Fruit fly (Drosophila melanogaster) whole organism, embryonic: ENCODE data around the gene CG32023.

Experiments used
- CG10321 ChIP-seq: fragments of 200-800 bp; sonication (Bioruptor generic); IDR thresholded peaks from 2 replicates; pipeline ENCODE4 v1.3.6; 2022; ENCODE audit warnings: missing biosample characterization, missing genetic modification characterization
- CG10565 ChIP-seq: fragments of 200-800 bp; sonication (Bioruptor generic); optimal IDR thresholded peaks from 3 replicates; lab custom pipeline; 2016; ENCODE audit warnings: missing biosample characterization, mild to moderate bottlenecking, missing genetic modification characterization
- CG10979 ChIP-seq: fragments of 200-800 bp; sonication (Bioruptor generic); optimal IDR thresholded peaks from 2 replicates; lab custom pipeline; 2018; ENCODE audit warnings: missing biosample characterization, mild to moderate bottlenecking, missing genetic modification characterization, moderate library complexity
- CG11456 ChIP-seq: fragments of 200-800 bp; sonication (Bioruptor generic); IDR thresholded peaks from 3 replicates; pipeline ENCODE4 v1.3.6; 2022; ENCODE audit warnings: missing biosample characterization, missing genetic modification characterization
- CG12155 ChIP-seq: fragments of 200-800 bp; sonication (Bioruptor generic); optimal IDR thresholded peaks from 3 replicates; lab custom pipeline; 2016; ENCODE audit warnings: missing biosample characterization, missing genetic modification characterization
- CG14014 ChIP-seq: fragments of 200-800 bp; sonication (Bioruptor generic); IDR thresholded peaks from 2 replicates; pipeline ENCODE4 v1.3.6; 2022; ENCODE audit warnings: missing biosample characterization, missing genetic modification characterization
- CG14667 ChIP-seq: fragments of 200-800 bp; sonication (Bioruptor generic); IDR thresholded peaks from 2 replicates; pipeline ENCODE4 v1.3.6; 2022; ENCODE audit warnings: missing biosample characterization, missing genetic modification characterization
- CG15696 ChIP-seq: fragments of 200-800 bp; sonication (Bioruptor generic); optimal IDR thresholded peaks from 2 replicates; lab custom pipeline; 2019; ENCODE audit warnings: missing biosample characterization, mild to moderate bottlenecking, missing genetic modification characterization, moderate library complexity
- CG42726 ChIP-seq: fragments of 200-800 bp; sonication (Bioruptor generic); IDR thresholded peaks from 2 replicates; pipeline ENCODE4 v1.3.6; 2022; ENCODE audit warnings: missing biosample characterization, missing genetic modification characterization; ENCODE audit not compliant: partially characterized antibody
- CG4328 ChIP-seq: fragments of 200-800 bp; sonication (Bioruptor generic); optimal IDR thresholded peaks from 3 replicates; lab custom pipeline; 2017; ENCODE audit warnings: missing biosample characterization, missing genetic modification reagents, missing genetic modification characterization
- CG43689 ChIP-seq: fragments of 200-800 bp; sonication (Bioruptor generic); IDR thresholded peaks from 2 replicates; pipeline ENCODE4 v1.3.6; 2022; ENCODE audit warnings: missing biosample characterization, missing genetic modification characterization
- CG4424 ChIP-seq: fragments of 200-800 bp; sonication (Bioruptor generic); optimal IDR thresholded peaks from 3 replicates; lab custom pipeline; 2016; ENCODE audit warnings: missing biosample characterization, missing genetic modification characterization
- CG4707 ChIP-seq: fragments of 200-800 bp; sonication (Bioruptor generic); optimal IDR thresholded peaks from 2 replicates; lab custom pipeline; 2018; ENCODE audit warnings: missing biosample characterization, mild to moderate bottlenecking, missing genetic modification characterization, moderate library complexity
- CG5180 ChIP-seq: fragments of 200-800 bp; sonication (Bioruptor generic); optimal IDR thresholded peaks from 3 replicates; lab custom pipeline; 2017; ENCODE audit warnings: missing biosample characterization, missing genetic modification characterization, mild to moderate bottlenecking, moderate library complexity, missing genetic modification reagents
- CG5245 ChIP-seq: fragments of 200-800 bp; sonication (Bioruptor generic); optimal IDR thresholded peaks from 3 replicates; lab custom pipeline; 2016; ENCODE audit warnings: missing biosample characterization, missing genetic modification characterization
- CG6175 ChIP-seq: fragments of 200-800 bp; sonication (Bioruptor generic); IDR thresholded peaks from 3 replicates; pipeline ENCODE4 v1.3.6; 2022; ENCODE audit warnings: missing biosample characterization, missing genetic modification characterization
- CG6813 ChIP-seq: fragments of 200-800 bp; sonication (Bioruptor generic); optimal IDR thresholded peaks from 2 replicates; lab custom pipeline; 2017; ENCODE audit warnings: missing biosample characterization, missing genetic modification characterization, mild to moderate bottlenecking, moderate library complexity, missing genetic modification reagents
- CG8089 ChIP-seq: fragments of 200-800 bp; sonication (Bioruptor generic); optimal IDR thresholded peaks from 3 replicates; lab custom pipeline; 2016; ENCODE audit warnings: missing biosample characterization, missing genetic modification characterization
- Drgx ChIP-seq: fragments of 200-800 bp; sonication (Bioruptor generic); IDR thresholded peaks from 2 replicates; pipeline ENCODE4 v1.3.6; 2022; ENCODE audit warnings: missing biosample characterization, missing genetic modification characterization
- Fer1 ChIP-seq: fragments of 200-800 bp; sonication (Bioruptor generic); optimal IDR thresholded peaks from 2 replicates; lab custom pipeline; 2017; ENCODE audit warnings: missing biosample characterization, mild to moderate bottlenecking, missing genetic modification characterization
- Gsc ChIP-seq: fragments of 200-800 bp; sonication (Bioruptor generic); IDR thresholded peaks from 2 replicates; pipeline ENCODE4 v1.3.6; 2022; ENCODE audit warnings: missing biosample characterization, missing genetic modification characterization
- H15 ChIP-seq: fragments of 200-800 bp; sonication (Bioruptor generic); IDR thresholded peaks from 3 replicates; pipeline ENCODE4 v1.3.6; 2022; ENCODE audit warnings: missing biosample characterization, missing genetic modification characterization
- HmgZ ChIP-seq: fragments of 200-800 bp; sonication (Bioruptor generic); optimal IDR thresholded peaks from 2 replicates; lab custom pipeline; 2018; ENCODE audit warnings: missing biosample characterization, mild to moderate bottlenecking, missing genetic modification characterization
- Hmr ChIP-seq: fragments of 200-800 bp; sonication (Bioruptor generic); optimal IDR thresholded peaks from 3 replicates; lab custom pipeline; 2017; ENCODE audit warnings: mild to moderate bottlenecking, missing biosample characterization, missing genetic modification reagents, missing genetic modification characterization
- Hr3 ChIP-seq: fragments of 200-800 bp; sonication (Bioruptor generic); optimal IDR thresholded peaks from 3 replicates; lab custom pipeline; 2016; ENCODE audit warnings: missing biosample characterization, missing genetic modification characterization
- NfI ChIP-seq: fragments of 200-800 bp; sonication (Bioruptor generic); optimal IDR thresholded peaks from 3 replicates; lab custom pipeline; 2018; ENCODE audit warnings: missing biosample characterization, mild to moderate bottlenecking, missing genetic modification characterization, moderate library complexity
- Scr ChIP-seq: fragments of 200-800 bp; sonication (Bioruptor generic); IDR thresholded peaks from 2 replicates; pipeline ENCODE4 v1.3.6; 2022; ENCODE audit warnings: missing biosample characterization, missing genetic modification characterization; ENCODE audit not compliant: partially characterized antibody
- al ChIP-seq: fragments of 200-800 bp; sonication (Bioruptor generic); IDR thresholded peaks from 2 replicates; pipeline ENCODE4 v1.3.6; 2022; ENCODE audit warnings: missing biosample characterization, missing genetic modification characterization
- ato ChIP-seq: fragments of 200-800 bp; sonication (Bioruptor generic); IDR thresholded peaks from 2 replicates; pipeline ENCODE4 v1.3.6; 2022; ENCODE audit warnings: missing biosample characterization, missing genetic modification characterization; ENCODE audit not compliant: partially characterized antibody
- btn ChIP-seq: fragments of 200-800 bp; sonication (Bioruptor generic); optimal IDR thresholded peaks from 2 replicates; lab custom pipeline; 2016; ENCODE audit warnings: missing biosample characterization, missing genetic modification characterization
- chm ChIP-seq: fragments of 200-800 bp; sonication (Bioruptor generic); IDR thresholded peaks from 2 replicates; pipeline ENCODE4 v1.3.6; 2022; ENCODE audit warnings: missing biosample characterization, missing genetic modification characterization
- fd102C ChIP-seq: fragments of 200-800 bp; sonication (Bioruptor generic); optimal IDR thresholded peaks from 2 replicates; lab custom pipeline; 2018; ENCODE audit warnings: missing biosample characterization, mild to moderate bottlenecking, missing genetic modification characterization, moderate library complexity
- gem ChIP-seq: fragments of 200-800 bp; sonication (Bioruptor generic); optimal IDR thresholded peaks from 2 replicates; lab custom pipeline; 2019; ENCODE audit warnings: missing biosample characterization, mild to moderate bottlenecking, missing genetic modification characterization, moderate library complexity
- gt ChIP-seq: fragments of 200-800 bp; sonication (Bioruptor generic); IDR thresholded peaks from 2 replicates; pipeline ENCODE4 v1.3.6; 2022; ENCODE audit warnings: missing biosample characterization, missing genetic modification characterization
- lilli ChIP-seq: fragments of 200-800 bp; sonication (Bioruptor generic); optimal IDR thresholded peaks from 3 replicates; lab custom pipeline; 2016; ENCODE audit warnings: missing biosample characterization, missing genetic modification characterization
- lov ChIP-seq, 2 experiments: fragments of 200-800 bp in 1 of 2; fragments of >200 bp in 1 of 2; sonication (Bioruptor generic) in 1 of 2; IDR thresholded peaks in 1 of 2; optimal IDR thresholded peaks in 1 of 2; 2 replicates in 1 of 2; 3 replicates in 1 of 2; pipeline versions ENCODE4 v1.3.6 to Lab custom; 2017 to 2022; ENCODE audit warnings: missing biosample characterization in 1 of 2, missing genetic modification characterization in 1 of 2
- mam ChIP-seq: fragments of 200-800 bp; sonication (Bioruptor generic); optimal IDR thresholded peaks from 3 replicates; lab custom pipeline; 2016; ENCODE audit warnings: missing biosample characterization, missing genetic modification characterization
- nau ChIP-seq: fragments of 200-800 bp; sonication (Bioruptor generic); optimal IDR thresholded peaks from 3 replicates; lab custom pipeline; 2017; ENCODE audit warnings: missing biosample characterization, mild to moderate bottlenecking, missing genetic modification characterization, missing genetic modification reagents
- org-1 ChIP-seq: fragments of 200-800 bp; sonication (Bioruptor generic); optimal IDR thresholded peaks from 2 replicates; lab custom pipeline; 2017; ENCODE audit warnings: missing biosample characterization, missing genetic modification characterization
- phol ChIP-seq: fragments of 200-800 bp; sonication (Bioruptor generic); optimal IDR thresholded peaks from 3 replicates; lab custom pipeline; 2018; ENCODE audit warnings: missing biosample characterization, mild to moderate bottlenecking, missing genetic modification characterization, moderate library complexity
- pum ChIP-seq: fragments of 200-800 bp; sonication (Bioruptor generic); optimal IDR thresholded peaks from 2 replicates; lab custom pipeline; 2016; ENCODE audit warnings: missing biosample characterization, missing genetic modification characterization
- row ChIP-seq: fragments of 200-800 bp; sonication (Bioruptor generic); IDR thresholded peaks from 3 replicates; pipeline ENCODE4 v1.3.6; 2022; ENCODE audit warnings: missing biosample characterization, missing genetic modification characterization
- run ChIP-seq: fragments of 200-800 bp; sonication (Bioruptor generic); optimal IDR thresholded peaks from 3 replicates; lab custom pipeline; 2018; ENCODE audit warnings: missing biosample characterization, mild to moderate bottlenecking, missing genetic modification characterization
- seq ChIP-seq: fragments of 200-800 bp; sonication (Bioruptor generic); IDR thresholded peaks from 2 replicates; pipeline ENCODE4 v1.3.6; 2022; ENCODE audit warnings: missing biosample characterization, missing genetic modification characterization
- sob ChIP-seq: fragments of 200-800 bp; sonication (Bioruptor generic); IDR thresholded peaks from 2 replicates; pipeline ENCODE4 v1.3.6; 2022; ENCODE audit warnings: missing biosample characterization, missing genetic modification characterization
- tll ChIP-seq, 2 experiments: fragments of 200-800 bp in 1 of 2; fragments of >200 bp in 1 of 2; sonication (Bioruptor generic) in 1 of 2; optimal IDR thresholded peaks; 2 replicates each; lab custom pipeline; 2017 to 2019; ENCODE audit warnings: missing biosample characterization in 2 of 2, missing genetic modification characterization in 2 of 2, mild to moderate bottlenecking in 1 of 2, moderate library complexity in 1 of 2
- z ChIP-seq: fragments of 200-800 bp; sonication (Bioruptor generic); IDR thresholded peaks from 3 replicates; pipeline ENCODE4 v1.3.6; 2022; ENCODE audit warnings: missing biosample characterization, missing genetic modification characterization
- zen ChIP-seq: fragments of 200-800 bp; sonication (Bioruptor generic); optimal IDR thresholded peaks from 3 replicates; lab custom pipeline; 2018; ENCODE audit warnings: missing biosample characterization, mild to moderate bottlenecking, missing genetic modification characterization, moderate library complexity

The CG32023 gene

DNA sequence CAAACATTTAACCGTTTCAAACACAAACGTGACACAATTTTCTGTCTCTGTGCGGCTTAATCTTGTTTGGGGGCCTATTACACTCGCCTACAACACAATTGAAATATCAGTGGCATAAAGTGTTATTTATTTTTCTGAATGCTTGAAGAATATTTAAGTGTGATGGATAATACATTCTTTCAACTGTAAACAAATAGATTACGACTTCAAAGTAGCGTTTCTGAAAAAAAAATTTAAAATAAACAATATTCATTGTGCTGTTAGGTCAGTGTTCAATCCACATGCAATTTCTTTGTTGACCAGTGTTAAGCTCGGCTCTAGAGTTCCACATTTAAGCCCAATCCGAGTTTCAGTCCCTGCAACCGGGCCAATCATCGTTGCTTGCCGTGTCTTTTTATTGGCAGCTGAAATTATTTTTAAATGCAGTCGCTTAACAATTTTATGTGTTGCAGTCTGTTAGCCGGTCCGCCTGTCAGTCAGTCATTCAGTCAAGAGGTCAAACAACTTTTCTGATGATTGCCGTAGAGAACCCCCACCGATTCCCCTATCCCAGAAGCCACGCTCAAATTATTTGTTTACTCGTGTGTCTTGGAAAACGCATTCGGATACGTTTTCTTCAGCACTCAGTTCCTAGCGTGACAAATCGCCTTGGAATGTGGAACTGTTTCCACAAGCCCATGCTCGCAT lies 30.8 kb downstream of the CG32023 start (continued):
- TF ChIP-seq CG11456: 0 out of 3 replicates have a peak, but pooled peaks have one; percentile 42
- TF ChIP-seq Fer1 (GFP tag; lab: Kevin White, UChicago): no peak
- TF ChIP-seq lilli (GFP tag; lab: Kevin White, UChicago): peak; percentile 46
- TF ChIP-seq row (GFP tag; lab: Robert Waterston, UW): peak; percentile 83
- no peak for TF ChIP-seq CG43689 (GFP tag; lab: Robert Waterston, UW)
- peak; percentile 47 for TF ChIP-seq org-1 (GFP tag; lab: Kevin White, UChicago)
- TF ChIP-seq phol (tag; lab: Kevin White, UChicago): peak; percentile 79
- peak; percentile 25 for TF ChIP-seq CG5180 (GFP tag; lab: Kevin White, UChicago)
- TF ChIP-seq z: no peak
- TF ChIP-seq CG10979 (tag; lab: Kevin White, UChicago): peak; percentile 85
- peak; percentile 86 for TF ChIP-seq gem (tag; lab: Kevin White, UChicago)
- no peak for TF ChIP-seq gt (GFP tag; lab: Robert Waterston, UW)
- TF ChIP-seq CG4707: peak; percentile 64
- TF ChIP-seq chm: 0 out of 2 replicates have a peak, but pooled peaks have one; percentile 24
- TF ChIP-seq Hr3 (GFP tag; lab: Kevin White, UChicago): peak; percentile 40
- peak; percentile 50; the same call in 1 of the 2 replicates for TF ChIP-seq sob (GFP tag; lab: Robert Waterston, UW)
- TF ChIP-seq CG8089 (GFP tag; lab: Kevin White, UChicago): peak; percentile 59
- TF ChIP-seq CG42726 (GFP tag; lab: Robert Waterston, UW): no peak
- no peak for TF ChIP-seq lov (optimal IDR thresholded peaks at IDR 0.05; lab: Kevin White, UChicago)
- TF ChIP-seq lov (GFP tag; IDR thresholded peaks at IDR 0.05; lab: Robert Waterston, UW): peak; percentile 65; the same call in 1 of the 3 replicates
- TF ChIP-seq nau (GFP tag; lab: Kevin White, UChicago): peak; percentile 43
- TF ChIP-seq pum: no peak
- peak; percentile 76 for TF ChIP-seq seq (GFP tag; lab: Robert Waterston, UW)
- TF ChIP-seq CG5245 (GFP tag; lab: Kevin White, UChicago): peak; percentile 41
- peak; percentile 57 for TF ChIP-seq run (tag; lab: Kevin White, UChicago)
- peak; percentile 73 for TF ChIP-seq NfI (GFP tag; lab: Kevin White, UChicago)
- peak; percentile 28; the same call in 1 of the 2 replicates for TF ChIP-seq CG10321
- TF ChIP-seq CG15696 (tag; lab: Kevin White, UChicago): peak; percentile 38
- peak; percentile 55 for TF ChIP-seq CG12155 (GFP tag; lab: Kevin White, UChicago)
- no peak for TF ChIP-seq ato (GFP tag; lab: Robert Waterston, UW)
- TF ChIP-seq CG4424 (GFP tag; lab: Kevin White, UChicago): peak; percentile 78
- no peak for TF ChIP-seq zen (tag; lab: Kevin White, UChicago)
- TF ChIP-seq Drgx (GFP tag; lab: Robert Waterston, UW): peak; percentile 76
- TF ChIP-seq Scr: no peak
- TF ChIP-seq CG4328: no peak
- TF ChIP-seq Gsc (GFP tag; lab: Robert Waterston, UW): no peak
- TF ChIP-seq CG14014 (GFP tag; lab: Robert Waterston, UW): peak; percentile 67; the same call in 1 of the 2 replicates
- peak; percentile 38; the same call in 1 of the 2 replicates for TF ChIP-seq CG14667 (GFP tag; lab: Robert Waterston, UW)
- TF ChIP-seq fd102C (GFP tag; lab: Kevin White, UChicago): no peak
- TF ChIP-seq Hmr (GFP tag; lab: Kevin White, UChicago): peak; percentile 26
- peak; percentile 15 for TF ChIP-seq CG6813 (GFP tag; lab: Kevin White, UChicago)
- TF ChIP-seq HmgZ (tag; lab: Kevin White, UChicago): peak; percentile 15
- 0 out of 3 replicates have a peak, but pooled peaks have one; percentile 54 for TF ChIP-seq H15
- TF ChIP-seq CG6175: no peak
- TF ChIP-seq btn (GFP tag; lab: Kevin White, UChicago): peak; percentile 41
- TF ChIP-seq tll (GFP tag; optimal IDR thresholded peaks at IDR 0.05; lab: Kevin White, UChicago): no peak
- no peak for TF ChIP-seq mam
- no peak for TF ChIP-seq CG10565 (GFP tag; lab: Kevin White, UChicago)
- TF ChIP-seq al (GFP tag; lab: Robert Waterston, UW): no peak
